Fruit fly (Drosophila melanogaster) S2 (cell line): ENCODE results near the gene CG10589.

Experiments used
- CG8478 ChIP-seq: fragments of >200 bp; optimal IDR thresholded peaks from 2 replicates; lab custom pipeline; 2018
- CTCF ChIP-seq, 2 experiments: fragments of >200 bp; optimal IDR thresholded peaks; 2 replicates each; lab custom pipeline; 2018

DNA sequence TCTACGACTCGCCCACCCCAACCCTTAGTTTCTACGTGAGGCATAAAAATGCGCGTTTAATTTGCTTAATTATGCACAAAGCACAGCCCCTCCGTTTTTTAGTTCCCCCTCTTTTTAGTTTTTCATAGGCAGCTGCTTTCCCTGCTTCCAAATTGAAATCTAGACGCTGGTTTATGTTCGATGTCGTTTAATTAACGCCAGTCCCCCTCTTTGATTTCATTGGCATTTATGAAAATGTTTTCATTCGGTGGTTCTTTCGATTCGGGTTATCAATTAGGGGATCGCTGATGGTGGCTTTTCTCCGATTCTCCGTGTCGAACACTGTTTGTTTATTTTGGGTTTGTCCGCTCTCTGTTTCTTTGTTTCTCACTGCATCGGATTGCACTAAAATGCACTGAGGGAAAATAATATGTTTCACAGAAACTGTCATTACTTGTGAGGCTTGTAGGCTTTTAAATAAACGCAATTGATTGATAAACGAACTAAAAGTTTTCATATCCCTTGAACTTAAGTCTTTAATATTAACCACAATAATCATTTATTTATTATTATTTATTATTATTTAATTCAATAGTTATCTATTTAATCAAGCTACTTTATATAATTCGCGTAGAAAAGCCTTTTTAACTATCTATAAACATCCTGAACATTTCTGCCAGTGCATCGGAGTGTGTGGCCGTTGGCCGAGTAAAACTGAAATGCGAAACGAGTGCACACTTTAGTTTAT, 2.6 kb downstream of the CG10589 start:
- no peak for TF ChIP-seq CTCF (optimal IDR thresholded peaks at IDR 0.05; lab: Kevin White, UChicago)
- TF ChIP-seq CG8478 = no peak
